ENCODE assay signal across 3 fruit fly cellular contexts in genomic region chr3L:4554216-4554615, dm6.
A peak's percentile ranks its signal among the peaks of the same experiment; 100 is the strongest.
TF ChIP-seq lines count a peak whose summit lies in the region.

No protein-coding gene starts in this region.

- TF ChIP-seq CTCF in whole organism, embryonic (GFP tag; optimal IDR thresholded peaks at IDR 0.05; lab: Kevin White, UChicago): no peak

TF ChIP-seq in whole organism, embryonic, 481 proteins besides CTCF, POLR2A, EP300 and RAD21:
- peak; percentile 56; the same call in 1 of the 3 replicates for TF ChIP-seq CG2199 (GFP tag; IDR thresholded peaks at IDR 0.05; lab: Robert Waterston, UW)
- no peak for TF ChIP-seq hkb (optimal IDR thresholded peaks at IDR 0.05; lab: Kevin White, UChicago)
- no peak for TF ChIP-seq hkb (GFP tag; IDR thresholded peaks at IDR 0.05; lab: Robert Waterston, UW)
- TF ChIP-seq CG31365 (tag; optimal IDR thresholded peaks at IDR 0.05; lab: Kevin White, UChicago): peak; percentile 92
- TF ChIP-seq Dp (GFP tag; optimal IDR thresholded peaks at IDR 0.05; lab: Kevin White, UChicago): peak; percentile 76
- TF ChIP-seq jumu (GFP tag; optimal IDR thresholded peaks at IDR 0.05; lab: Kevin White, UChicago): no peak
- no peak for TF ChIP-seq jigr1 (GFP tag; IDR thresholded peaks at IDR 0.05; lab: Robert Waterston, UW)
- TF ChIP-seq pzg (GFP tag; optimal IDR thresholded peaks at IDR 0.05; lab: Kevin White, UChicago): peak; percentile 15
- peak; percentile 12 for TF ChIP-seq Myb (GFP tag; optimal IDR thresholded peaks at IDR 0.05; lab: Kevin White, UChicago)
- 0 out of 3 replicates have a peak, but pooled peaks have one; percentile 34 for TF ChIP-seq CG6791 (GFP tag; IDR thresholded peaks at IDR 0.05; lab: Robert Waterston, UW; ENCODE audit: partially characterized antibody)
- peak; percentile 49 for TF ChIP-seq Abd-B (GFP tag; optimal IDR thresholded peaks at IDR 0.05; lab: Kevin White, UChicago)
- no peak for TF ChIP-seq CG18262 (tag; optimal IDR thresholded peaks at IDR 0.05; lab: Kevin White, UChicago)
- TF ChIP-seq Pdp1 (GFP tag; optimal IDR thresholded peaks at IDR 0.05; lab: Kevin White, UChicago): no peak
- TF ChIP-seq stwl (tag; optimal IDR thresholded peaks at IDR 0.05; lab: Kevin White, UChicago): peak; percentile 93
- peak; percentile 97 for TF ChIP-seq CG18011 (GFP tag; optimal IDR thresholded peaks at IDR 0.05; lab: Kevin White, UChicago)
- TF ChIP-seq CoRest (tag; optimal IDR thresholded peaks at IDR 0.05; lab: Kevin White, UChicago): peak; percentile 1
- TF ChIP-seq CG2202 (tag; optimal IDR thresholded peaks at IDR 0.05; lab: Kevin White, UChicago): no peak
- no peak for TF ChIP-seq ci (GFP tag; IDR thresholded peaks at IDR 0.05; lab: Robert Waterston, UW)
- TF ChIP-seq CG12155 (GFP tag; optimal IDR thresholded peaks at IDR 0.05; lab: Kevin White, UChicago): peak; percentile 27
- TF ChIP-seq CG10321 (GFP tag; IDR thresholded peaks at IDR 0.05; lab: Robert Waterston, UW): peak; percentile 73; the same call in 1 of the 2 replicates
- peak; percentile 81 for TF ChIP-seq E2f2 (GFP tag; IDR thresholded peaks at IDR 0.05; lab: Robert Waterston, UW)
- TF ChIP-seq gro (GFP tag; optimal IDR thresholded peaks at IDR 0.05; lab: Kevin White, UChicago): no peak

TF ChIP-seq in whole organism, prepupa, 60 proteins besides CTCF, POLR2A, EP300 and RAD21:
- TF ChIP-seq Eip75B (GFP tag; optimal IDR thresholded peaks at IDR 0.05; lab: Kevin White, UChicago): no peak
- no peak for TF ChIP-seq Hr38 (GFP tag; optimal IDR thresholded peaks at IDR 0.05; lab: Kevin White, UChicago)
- no peak for TF ChIP-seq Sox15 (GFP tag; optimal IDR thresholded peaks at IDR 0.05; lab: Kevin White, UChicago)
- peak; percentile 44 for TF ChIP-seq svp (GFP tag; lab: Kevin White, UChicago)

TF ChIP-seq in whole organism, wandering third instar larva, 38 proteins besides CTCF, POLR2A, EP300 and RAD21:
- TF ChIP-seq dl (GFP tag; optimal IDR thresholded peaks at IDR 0.05; lab: Kevin White, UChicago; ENCODE audit: insufficient read depth in 1 of 2, partially characterized antibody in 2 of 2) (peak in 1 of 2 experiments; percentile 33), Dif (GFP tag; optimal IDR thresholded peaks at IDR 0.05; lab: Kevin White, UChicago; ENCODE audit: partially characterized antibody) (peak; percentile 79), sv (GFP tag; optimal IDR thresholded peaks at IDR 0.05; lab: Kevin White, UChicago) (no peak), dmrt93B (GFP tag; optimal IDR thresholded peaks at IDR 0.05; lab: Kevin White, UChicago) (no peak), usp (GFP tag; optimal IDR thresholded peaks at IDR 0.05; lab: Kevin White, UChicago) (no peak)
